Worm (Caenorhabditis elegans) whole organism, midembryonic: ENCODE measurements around the gene Y51H7C.7.

ENCODE experiments used
- T22C8.4 ChIP-seq: fragments of 200-800 bp; sonication (Bioruptor generic); IDR thresholded peaks from 2 replicates; pipeline ENCODE4 v1.3.6; 2022; ENCODE audit warnings: missing genetic modification characterization, missing compliant biosample characterization
- cog-1 ChIP-seq: sonication (generic microtip); optimal IDR thresholded peaks from 2 replicates; lab custom pipeline; 2016; ENCODE audit warnings: missing genetic modification characterization, missing compliant biosample characterization
- flt-1 ChIP-seq: fragments of 200-800 bp; sonication (Bioruptor generic); IDR thresholded peaks from 2 replicates; pipeline ENCODE4 v1.3.6; 2022; ENCODE audit warnings: missing genetic modification characterization, missing compliant biosample characterization
- klf-2 ChIP-seq: fragments of 200-800 bp; sonication (Bioruptor generic); conservative IDR thresholded peaks from 2 replicates; pipeline ENCODE4 v1.3.6; 2022; ENCODE audit warnings: missing genetic modification reagents, missing genetic modification characterization, missing compliant biosample characterization
- med-1 ChIP-seq: sonication (generic microtip); optimal IDR thresholded peaks from 2 replicates; lab custom pipeline; 2017; ENCODE audit warnings: missing genetic modification characterization, mild to moderate bottlenecking, missing compliant biosample characterization, antibody characterized with exemption, missing genetic modification reagents; ENCODE audit not compliant: insufficient read depth
- ref-1 ChIP-seq: fragments of 200-800 bp; sonication (Bioruptor generic); conservative IDR thresholded peaks from 2 replicates; pipeline ENCODE4 v1.3.6; 2022; ENCODE audit warnings: missing genetic modification reagents, missing genetic modification characterization, missing compliant biosample characterization
- tab-1 ChIP-seq: fragments of 200-800 bp; sonication (Bioruptor generic); IDR thresholded peaks from 2 replicates; pipeline ENCODE4 v1.3.6; 2022; ENCODE audit warnings: missing genetic modification characterization, missing compliant biosample characterization
- ztf-23 ChIP-seq: fragments of 200-800 bp; sonication (Bioruptor generic); IDR thresholded peaks from 2 replicates; pipeline ENCODE4 v1.3.6; 2022; ENCODE audit warnings: missing genetic modification reagents, missing genetic modification characterization, missing compliant biosample characterization
- ztf-29 ChIP-seq: fragments of 200-800 bp; sonication (Bioruptor generic); IDR thresholded peaks from 2 replicates; pipeline ENCODE4 v1.3.6; 2022; ENCODE audit warnings: missing genetic modification reagents, missing genetic modification characterization, missing compliant biosample characterization

Gene Y51H7C.7

ce11 chrII:1371533-1371932, 30.8 kb upstream of the Y51H7C.7 start:
- TF ChIP-seq T22C8.4 (GFP tag; lab: Robert Waterston, UW): no peak
- no peak for TF ChIP-seq tab-1 (GFP tag; lab: Robert Waterston, UW)
- no peak for TF ChIP-seq klf-2 (GFP tag; lab: Robert Waterston, UW)
- no peak for TF ChIP-seq flt-1 (GFP tag; lab: Robert Waterston, UW)

- no peak for TF ChIP-seq klf-2 (GFP tag; lab: Robert Waterston, UW)
- no peak for TF ChIP-seq cog-1 (tag; lab: Kevin White, UChicago)
Measured at ce11 chrII:1372138-1372537, 30.2 kb upstream of the Y51H7C.7 start.

ce11 chrII:1372966-1373365, 29.4 kb upstream of the Y51H7C.7 start:
- TF ChIP-seq T22C8.4 (GFP tag; lab: Robert Waterston, UW): no peak
- TF ChIP-seq cog-1 (tag; lab: Kevin White, UChicago): no peak
- no peak for TF ChIP-seq flt-1 (GFP tag; lab: Robert Waterston, UW)
- TF ChIP-seq ref-1 (GFP tag; lab: Robert Waterston, UW): no peak
- TF ChIP-seq ztf-23 (GFP tag; lab: Robert Waterston, UW): no peak
- TF ChIP-seq med-1 (GFP tag; lab: Kevin White, UChicago): no peak
- no peak for TF ChIP-seq ztf-29 (GFP tag; lab: Robert Waterston, UW)
- TF ChIP-seq tab-1 (GFP tag; lab: Robert Waterston, UW): no peak
- TF ChIP-seq klf-2 (GFP tag; lab: Robert Waterston, UW): no peak

ce11 chrII:1374486-1374885, 27.9 kb upstream of the Y51H7C.7 start:
- no peak for TF ChIP-seq ref-1 (GFP tag; lab: Robert Waterston, UW)
- TF ChIP-seq tab-1 (GFP tag; lab: Robert Waterston, UW): no peak
- TF ChIP-seq klf-2 (GFP tag; lab: Robert Waterston, UW): no peak
- no peak for TF ChIP-seq ztf-29 (GFP tag; lab: Robert Waterston, UW)
- TF ChIP-seq T22C8.4 (GFP tag; lab: Robert Waterston, UW): no peak
- no peak for TF ChIP-seq cog-1 (tag; lab: Kevin White, UChicago)
- no peak for TF ChIP-seq flt-1 (GFP tag; lab: Robert Waterston, UW)
- no peak for TF ChIP-seq ztf-23 (GFP tag; lab: Robert Waterston, UW)
- no peak for TF ChIP-seq med-1 (GFP tag; lab: Kevin White, UChicago)

- TF ChIP-seq ztf-23 (GFP tag; lab: Robert Waterston, UW): no peak
- no peak for TF ChIP-seq klf-2 (GFP tag; lab: Robert Waterston, UW)
- no peak for TF ChIP-seq ref-1 (GFP tag; lab: Robert Waterston, UW)
- TF ChIP-seq T22C8.4 (GFP tag; lab: Robert Waterston, UW): no peak
- TF ChIP-seq tab-1 (GFP tag; lab: Robert Waterston, UW): no peak
- no peak for TF ChIP-seq flt-1 (GFP tag; lab: Robert Waterston, UW)
- TF ChIP-seq med-1 (GFP tag; lab: Kevin White, UChicago): no peak
- TF ChIP-seq ztf-29 (GFP tag; lab: Robert Waterston, UW): no peak
- TF ChIP-seq cog-1 (tag; lab: Kevin White, UChicago): no peak
Measured at ce11 chrII:1374889-1375288, 27.5 kb upstream of the Y51H7C.7 start, which contains the start of gene rog-1. TSS of gene rog-1 (minus strand) at chrII:1374989.

ce11 chrII:1375627-1376026, 26.7 kb upstream of the Y51H7C.7 start:
- no peak for TF ChIP-seq ztf-29 (GFP tag; lab: Robert Waterston, UW)
- TF ChIP-seq tab-1 (GFP tag; lab: Robert Waterston, UW): no peak
- TF ChIP-seq ztf-23 (GFP tag; lab: Robert Waterston, UW): no peak
- TF ChIP-seq med-1 (GFP tag; lab: Kevin White, UChicago): no peak
- no peak for TF ChIP-seq klf-2 (GFP tag; lab: Robert Waterston, UW)
- no peak for TF ChIP-seq ref-1 (GFP tag; lab: Robert Waterston, UW)
- no peak for TF ChIP-seq flt-1 (GFP tag; lab: Robert Waterston, UW)
- TF ChIP-seq T22C8.4 (GFP tag; lab: Robert Waterston, UW): no peak
- no peak for TF ChIP-seq cog-1 (tag; lab: Kevin White, UChicago)

ce11 chrII:1376795-1377194, 25.6 kb upstream of the Y51H7C.7 start:
- TF ChIP-seq tab-1 (GFP tag; lab: Robert Waterston, UW) (no peak), ref-1 (GFP tag; lab: Robert Waterston, UW) (no peak), flt-1 (GFP tag; lab: Robert Waterston, UW) (no peak), klf-2 (GFP tag; lab: Robert Waterston, UW) (no peak), ztf-29 (GFP tag; lab: Robert Waterston, UW) (no peak), ztf-23 (GFP tag; lab: Robert Waterston, UW) (no peak), med-1 (GFP tag; lab: Kevin White, UChicago) (no peak), T22C8.4 (GFP tag; lab: Robert Waterston, UW) (no peak), cog-1 (tag; lab: Kevin White, UChicago) (no peak)

- TF ChIP-seq cog-1 (tag; lab: Kevin White, UChicago) (no peak), tab-1 (GFP tag; lab: Robert Waterston, UW) (no peak), klf-2 (GFP tag; lab: Robert Waterston, UW) (no peak), ztf-29 (GFP tag; lab: Robert Waterston, UW) (no peak), ref-1 (GFP tag; lab: Robert Waterston, UW) (no peak), T22C8.4 (GFP tag; lab: Robert Waterston, UW) (no peak), flt-1 (GFP tag; lab: Robert Waterston, UW) (no peak), med-1 (GFP tag; lab: Kevin White, UChicago) (no peak), ztf-23 (GFP tag; lab: Robert Waterston, UW) (no peak)
Measured at ce11 chrII:1378259-1378658, 24.1 kb upstream of the Y51H7C.7 start, which contains the start of gene F54D12.10. TSS of gene F54D12.10 (minus strand) at chrII:1378359.

- no peak for TF ChIP-seq T22C8.4 (GFP tag; lab: Robert Waterston, UW)
- no peak for TF ChIP-seq flt-1 (GFP tag; lab: Robert Waterston, UW)
- TF ChIP-seq med-1 (GFP tag; lab: Kevin White, UChicago): no peak
- no peak for TF ChIP-seq cog-1 (tag; lab: Kevin White, UChicago)
- no peak for TF ChIP-seq ztf-29 (GFP tag; lab: Robert Waterston, UW)
- no peak for TF ChIP-seq ztf-23 (GFP tag; lab: Robert Waterston, UW)
- TF ChIP-seq ref-1 (GFP tag; lab: Robert Waterston, UW): no peak
- TF ChIP-seq klf-2 (GFP tag; lab: Robert Waterston, UW): no peak
- TF ChIP-seq tab-1 (GFP tag; lab: Robert Waterston, UW): no peak
Measured at ce11 chrII:1381618-1382017, 20.8 kb upstream of the Y51H7C.7 start, which contains the start of gene F54D12.9. TSS of gene F54D12.9 (minus strand) at chrII:1381718.
